Fruit fly (Drosophila melanogaster): ENCODE data around the gene CkIalpha.
A peak's percentile ranks its signal among the peaks of the same experiment; 100 is the strongest.

Gene CkIalpha

dm6 chrX:12631317-12632156 is 21.9 kb upstream of the CkIalpha start, which contains the start of gene Tomosyn (continued):
- no peak for TF ChIP-seq CG4328 (GFP tag; optimal IDR thresholded peaks at IDR 0.05)
- peak; percentile 0 for TF ChIP-seq CG12104 (GFP tag; optimal IDR thresholded peaks at IDR 0.05)
- TF ChIP-seq CG7987 (GFP tag; optimal IDR thresholded peaks at IDR 0.05): no peak
- TF ChIP-seq wor (GFP tag; IDR thresholded peaks at IDR 0.05): no peak
- TF ChIP-seq CkIIα-i1 (GFP tag; IDR thresholded peaks at IDR 0.05): no peak
- no peak for TF ChIP-seq nom (GFP tag; optimal IDR thresholded peaks at IDR 0.05)
- no peak for TF ChIP-seq gsb (GFP tag; IDR thresholded peaks at IDR 0.05)
- peak; percentile 42 for TF ChIP-seq Sox102F (GFP tag; optimal IDR thresholded peaks at IDR 0.05)
- peak; percentile 24 for TF ChIP-seq D19A (tag; optimal IDR thresholded peaks at IDR 0.05)
- peak; percentile 3 for TF ChIP-seq CG4820 (GFP tag; optimal IDR thresholded peaks at IDR 0.05)
- peak; percentile 41; the same call in 2 of the 3 replicates for TF ChIP-seq ci (GFP tag; IDR thresholded peaks at IDR 0.05)
- peak; percentile 16 for TF ChIP-seq B-H2 (GFP tag; optimal IDR thresholded peaks at IDR 0.05)
- peak; percentile 33; the same call in 1 of the 2 replicates for TF ChIP-seq vvl (GFP tag; IDR thresholded peaks at IDR 0.05)
- TF ChIP-seq nmo (GFP tag; optimal IDR thresholded peaks at IDR 0.05): peak; percentile 49
- TF ChIP-seq zen2 (GFP tag; IDR thresholded peaks at IDR 0.05; ENCODE audit: partially characterized antibody): peak; percentile 29; the same call in 1 of the 3 replicates
- no peak for TF ChIP-seq otp (GFP tag; IDR thresholded peaks at IDR 0.05)
- no peak for TF ChIP-seq CG7357 (GFP tag; IDR thresholded peaks at IDR 0.05)
- TF ChIP-seq Jarid2 (GFP tag; optimal IDR thresholded peaks at IDR 0.05): peak; percentile 55
- TF ChIP-seq CG12236 (GFP tag; optimal IDR thresholded peaks at IDR 0.05): no peak
- TF ChIP-seq fd102C (GFP tag; optimal IDR thresholded peaks at IDR 0.05): no peak
- no peak for TF ChIP-seq usp (GFP tag; optimal IDR thresholded peaks at IDR 0.05)
- no peak for TF ChIP-seq caup (GFP tag; optimal IDR thresholded peaks at IDR 0.05; ENCODE audit: severe bottlenecking)
- TF ChIP-seq CG16815 (GFP tag; optimal IDR thresholded peaks at IDR 0.05): no peak
- no peak for TF ChIP-seq sens-2 (GFP tag; IDR thresholded peaks at IDR 0.05)
- TF ChIP-seq TFAM (GFP tag; optimal IDR thresholded peaks at IDR 0.05): no peak
- no peak for TF ChIP-seq CG15011 (GFP tag; optimal IDR thresholded peaks at IDR 0.05)
- TF ChIP-seq sd (tag; optimal IDR thresholded peaks at IDR 0.05): peak; percentile 98
- TF ChIP-seq ATbp (GFP tag; optimal IDR thresholded peaks at IDR 0.05): no peak
- no peak for TF ChIP-seq zfh1 (GFP tag; IDR thresholded peaks at IDR 0.05)
- TF ChIP-seq CG7839 (tag; optimal IDR thresholded peaks at IDR 0.05): peak; percentile 52
- TF ChIP-seq Gsc (GFP tag; IDR thresholded peaks at IDR 0.05): no peak
- TF ChIP-seq Antp (GFP tag; optimal IDR thresholded peaks at IDR 0.05): peak; percentile 7
- TF ChIP-seq CG1529 (GFP tag; optimal IDR thresholded peaks at IDR 0.05): no peak
- peak; percentile 55 for TF ChIP-seq phol (tag; optimal IDR thresholded peaks at IDR 0.05)
- no peak for TF ChIP-seq btn (GFP tag; optimal IDR thresholded peaks at IDR 0.05)
- peak; percentile 13 for TF ChIP-seq bab2 (GFP tag; optimal IDR thresholded peaks at IDR 0.05)
- no peak for TF ChIP-seq CG3281 (GFP tag; optimal IDR thresholded peaks at IDR 0.05)
- no peak for TF ChIP-seq CG6765 (GFP tag; optimal IDR thresholded peaks at IDR 0.05)
- peak; percentile 14 for TF ChIP-seq CG12769 (tag; optimal IDR thresholded peaks at IDR 0.05)
- TF ChIP-seq trh (GFP tag; optimal IDR thresholded peaks at IDR 0.05): no peak
- peak; percentile 78 for TF ChIP-seq CG6791 (GFP tag; IDR thresholded peaks at IDR 0.05; ENCODE audit: partially characterized antibody)
- TF ChIP-seq dan (GFP tag; IDR thresholded peaks at IDR 0.05): no peak
- TF ChIP-seq Oli (tag; optimal IDR thresholded peaks at IDR 0.05): no peak
- TF ChIP-seq Camta (GFP tag; optimal IDR thresholded peaks at IDR 0.05): no peak
- no peak for TF ChIP-seq yki (optimal IDR thresholded peaks at IDR 0.05)
- no peak for TF ChIP-seq tup (GFP tag; optimal IDR thresholded peaks at IDR 0.05)
- peak; percentile 73 for TF ChIP-seq nerfin-2 (GFP tag; IDR thresholded peaks at IDR 0.05; ENCODE audit: partially characterized antibody)
- no peak for TF ChIP-seq CG43689 (GFP tag; IDR thresholded peaks at IDR 0.05)
- peak; percentile 62 for TF ChIP-seq CG17829 (tag; optimal IDR thresholded peaks at IDR 0.05)

Measured in whole organism, embryonic.